Worm (Caenorhabditis elegans) whole organism, young adult: ENCODE results near the gene sipa-1.

Source experiments
- D2030.7 ChIP-seq: fragments of 200-800 bp; sonication (Bioruptor generic); IDR thresholded peaks from 2 replicates; pipeline ENCODE4 v1.3.6; 2022; ENCODE audit warnings: missing genetic modification reagents, missing genetic modification characterization, missing compliant biosample characterization
- Y53F4B.3 ChIP-seq: fragments of 200-800 bp; sonication (Bioruptor generic); IDR thresholded peaks from 2 replicates; pipeline ENCODE4 v1.3.6; 2022; ENCODE audit warnings: missing genetic modification reagents, missing genetic modification characterization, missing compliant biosample characterization
- attf-6 ChIP-seq: fragments of 200-800 bp; sonication (Bioruptor generic); IDR thresholded peaks from 2 replicates; pipeline ENCODE4 v1.3.6; 2022; ENCODE audit warnings: missing genetic modification reagents, missing genetic modification characterization, missing compliant biosample characterization
- him-1 ChIP-seq: sonication (generic microtip); optimal IDR thresholded peaks from 2 replicates; lab custom pipeline; 2016; ENCODE audit warnings: missing genotype, missing genetic modification reagents, missing genetic modification characterization, missing compliant biosample characterization
- hlh-26 ChIP-seq: fragments of 200-800 bp; sonication (Bioruptor generic); conservative IDR thresholded peaks from 2 replicates; pipeline ENCODE4 v1.3.6; 2022; ENCODE audit warnings: missing genetic modification reagents, missing genetic modification characterization, missing compliant biosample characterization
- hmg-1.2 ChIP-seq: fragments of 200-800 bp; sonication (Bioruptor generic); IDR thresholded peaks from 2 replicates; pipeline ENCODE4 v1.3.6; 2022; ENCODE audit warnings: missing genetic modification reagents, missing genetic modification characterization, missing compliant biosample characterization
- hmg-20 ChIP-seq: fragments of 200-800 bp; sonication (Bioruptor generic); IDR thresholded peaks from 2 replicates; pipeline ENCODE4 v1.3.6; 2022; ENCODE audit warnings: missing genetic modification reagents, missing genetic modification characterization, missing compliant biosample characterization
- lin-26 ChIP-seq: fragments of 200-800 bp; sonication (Bioruptor generic); IDR thresholded peaks from 2 replicates; pipeline ENCODE4 v1.3.6; 2022; ENCODE audit warnings: missing genetic modification reagents, missing genetic modification characterization, missing compliant biosample characterization
- lin-35 ChIP-seq, 3 experiments: fragments of 150-350 bp in 2 of 3; sonication (generic microtip) in 1 of 3; optimal IDR thresholded peaks; 2 replicates each; lab custom pipeline; 2014 to 2018; ENCODE audit warnings: missing biosample characterization in 3 of 3, missing genetic modification characterization in 3 of 3, missing genetic modification reagents in 3 of 3
- lsy-27 ChIP-seq: sonication (generic microtip); optimal IDR thresholded peaks from 2 replicates; lab custom pipeline; 2017; ENCODE audit warnings: missing genetic modification characterization, mild to moderate bottlenecking, missing compliant biosample characterization, antibody characterized with exemption, missing genotype, borderline replicate concordance; ENCODE audit not compliant: insufficient read depth
- madf-6 ChIP-seq: fragments of 200-800 bp; sonication (Bioruptor generic); IDR thresholded peaks from 2 replicates; pipeline ENCODE4 v1.3.6; 2022; ENCODE audit warnings: missing genetic modification reagents, missing genetic modification characterization, missing compliant biosample characterization
- rec-8 ChIP-seq, 2 experiments: sonication (generic microtip); optimal IDR thresholded peaks; 2 replicates each; lab custom pipeline; 2016; ENCODE audit warnings: mild to moderate bottlenecking in 2 of 2, missing genetic modification characterization in 2 of 2, missing genetic modification reagents in 2 of 2, missing genotype in 2 of 2, missing biosample characterization in 1 of 2, missing compliant biosample characterization in 1 of 2, moderate library complexity in 1 of 2
- rpc-1 ChIP-seq, 2 experiments: fragments of 150-350 bp in 1 of 2; sonication (generic microtip) in 1 of 2; optimal IDR thresholded peaks; 2 replicates each; lab custom pipeline; 2014 to 2018; ENCODE audit warnings: missing biosample characterization in 1 of 2, missing genetic modification characterization in 1 of 2, missing genetic modification reagents in 1 of 2, missing genotype in 1 of 2
- snpc-1.1 ChIP-seq: sonication (generic microtip); optimal IDR thresholded peaks from 2 replicates; lab custom pipeline; 2017; ENCODE audit warnings: missing genetic modification characterization, mild to moderate bottlenecking, missing compliant biosample characterization, antibody characterized with exemption, moderate library complexity, missing genotype, missing genetic modification reagents; ENCODE audit not compliant: insufficient read depth
- snpc-1.3 ChIP-seq: sonication (generic microtip); optimal IDR thresholded peaks from 2 replicates; lab custom pipeline; 2017; ENCODE audit warnings: missing genetic modification characterization, mild to moderate bottlenecking, missing compliant biosample characterization, antibody characterized with exemption, moderate library complexity, missing genotype, missing genetic modification reagents; ENCODE audit not compliant: insufficient read depth
- snpc-3.4 ChIP-seq: sonication (generic microtip); optimal IDR thresholded peaks from 2 replicates; lab custom pipeline; 2017; ENCODE audit warnings: missing genetic modification characterization, mild to moderate bottlenecking, missing compliant biosample characterization, antibody characterized with exemption, moderate library complexity, missing genotype, missing genetic modification reagents
- tbp1 ChIP-seq: fragments of 200-800 bp; sonication (Bioruptor generic); optimal IDR thresholded peaks from 2 replicates; lab custom pipeline; 2018; ENCODE audit warnings: mild to moderate bottlenecking, missing genetic modification characterization, missing compliant biosample characterization
- ztf-22 ChIP-seq: fragments of 200-800 bp; sonication (Bioruptor generic); optimal IDR thresholded peaks from 2 replicates; lab custom pipeline; 2018; ENCODE audit warnings: mild to moderate bottlenecking, missing genetic modification characterization, moderate library complexity, missing compliant biosample characterization

Gene sipa-1

DNA sequence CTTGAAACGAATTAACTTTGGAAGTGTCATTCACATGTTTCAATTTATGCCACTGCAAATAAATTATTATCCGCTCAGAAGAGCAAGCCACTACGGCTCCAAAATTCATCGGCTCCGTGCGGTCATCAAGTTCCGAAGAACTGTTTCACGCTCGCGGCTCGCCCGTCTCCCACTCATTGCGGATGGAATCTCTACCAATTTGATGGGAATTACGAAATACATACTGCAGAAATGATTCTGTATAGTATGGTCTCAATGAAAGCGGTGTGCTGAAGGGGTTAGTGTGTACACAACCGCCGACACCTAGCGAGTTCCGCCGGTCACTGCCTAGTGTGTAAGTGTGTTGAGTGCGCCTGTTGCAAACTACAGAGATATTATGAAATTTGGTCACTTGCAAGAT, 52.0 kb downstream of the sipa-1 start (continued):
- peak in 1 of 2 experiments; percentile 22 for TF ChIP-seq rec-8 (tag; optimal IDR thresholded peaks at IDR 0.05; lab: Kevin White, UChicago)
- peak; percentile 77 for TF ChIP-seq D2030.7 (GFP tag; lab: Robert Waterston, UW)
- TF ChIP-seq lin-26 (GFP tag; lab: Robert Waterston, UW) = peak; percentile 99
- TF ChIP-seq hmg-1.2 (GFP tag; lab: Robert Waterston, UW) = peak; percentile 81
- no peak for TF ChIP-seq hlh-26 (GFP tag; lab: Robert Waterston, UW)
- TF ChIP-seq madf-6 (GFP tag; lab: Robert Waterston, UW) = peak; percentile 70; the same call in 1 of the 2 replicates
- TF ChIP-seq Y53F4B.3 (GFP tag; lab: Robert Waterston, UW) = no peak
- peak; percentile 43; the same call in 1 of the 2 replicates for TF ChIP-seq hmg-20 (GFP tag; lab: Robert Waterston, UW)
- no peak for TF ChIP-seq ztf-22 (GFP tag; lab: Kevin White, UChicago)
- TF ChIP-seq rpc-1 (optimal IDR thresholded peaks at IDR 0.05; lab: Kevin White, UChicago) = no peak
- peak; percentile 11 for TF ChIP-seq rpc-1 (tag; optimal IDR thresholded peaks at IDR 0.05; lab: Kevin White, UChicago)
- peak; percentile 71 for TF ChIP-seq tbp1 (GFP tag; lab: Kevin White, UChicago)
- no peak for TF ChIP-seq lin-35 (GFP tag; optimal IDR thresholded peaks at IDR 0.05; lab: Kevin White, UChicago)
- TF ChIP-seq snpc-3.4 = peak; percentile 84
- peak; percentile 94 for TF ChIP-seq snpc-1.1
- TF ChIP-seq attf-6 (GFP tag; lab: Robert Waterston, UW) = peak; percentile 84
- TF ChIP-seq snpc-1.3 = peak; percentile 43

DNA sequence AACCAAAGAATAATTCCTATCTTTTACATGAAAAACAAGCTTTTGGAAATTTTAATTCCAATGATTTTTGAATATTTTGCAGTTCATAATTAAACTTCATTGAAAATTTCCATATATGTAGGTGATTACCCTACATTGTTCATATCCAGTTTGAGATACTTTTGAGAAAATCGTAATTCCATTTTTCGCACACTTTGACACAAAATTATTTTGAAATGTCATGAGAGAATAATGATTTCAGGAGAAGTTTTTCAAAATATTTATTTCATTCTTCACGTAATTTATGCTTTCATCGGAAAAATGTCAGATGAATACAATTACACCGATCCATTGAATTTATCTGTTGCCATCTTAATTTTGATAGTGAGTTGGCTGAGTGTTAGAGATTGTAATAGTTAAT, 53.9 kb downstream of the sipa-1 start, which contains the start of gene srx-88:
Gene srx-88, plus strand, starts transcription at position 301 of the 400 bp plus-strand sequence.
- no peak for TF ChIP-seq lsy-27 (tag; lab: Kevin White, UChicago)
- no peak for TF ChIP-seq him-1 (tag; lab: Kevin White, UChicago)
